Worm (Caenorhabditis elegans) whole organism, L3 larva: ENCODE measurements around the gene exc-7.

Experiments
- R02D3.7 ChIP-seq: fragments of 150-350 bp; optimal IDR thresholded peaks from 2 replicates; lab custom pipeline; 2014; ENCODE audit warnings: missing biosample characterization, missing genetic modification characterization
- ZK546.5 ChIP-seq: sonication (generic microtip); optimal IDR thresholded peaks from 2 replicates; lab custom pipeline; 2017; ENCODE audit warnings: missing biosample characterization, missing genetic modification characterization
- aly-2 ChIP-seq: fragments of 150-350 bp; optimal IDR thresholded peaks from 2 replicates; lab custom pipeline; 2014; ENCODE audit warnings: missing biosample characterization, missing genetic modification characterization
- ama-1 ChIP-seq: fragments of 150-350 bp; optimal IDR thresholded peaks from 2 replicates; lab custom pipeline; 2018
- ceh-28 ChIP-seq: fragments of 150-350 bp; optimal IDR thresholded peaks from 2 replicates; lab custom pipeline; 2014; ENCODE audit warnings: missing biosample characterization, missing genetic modification reagents, missing genetic modification characterization
- ceh-82 ChIP-seq: fragments of 150-350 bp; optimal IDR thresholded peaks from 2 replicates; lab custom pipeline; 2014; ENCODE audit warnings: missing biosample characterization, missing genetic modification characterization
- ceh-9 ChIP-seq: sonication (generic microtip); optimal IDR thresholded peaks from 2 replicates; lab custom pipeline; 2018; ENCODE audit warnings: missing biosample characterization, missing genetic modification characterization
- daf-12 ChIP-seq: fragments of 150-350 bp; optimal IDR thresholded peaks from 2 replicates; lab custom pipeline; 2014; ENCODE audit warnings: missing biosample characterization, missing genetic modification reagents, missing genetic modification characterization
- egl-27 ChIP-seq: sonication (generic microtip); optimal IDR thresholded peaks from 4 replicates; lab custom pipeline; 2017; ENCODE audit warnings: missing biosample characterization, missing genetic modification reagents, missing genetic modification characterization
- egl-5 ChIP-seq: fragments of 150-350 bp; optimal IDR thresholded peaks from 2 replicates; lab custom pipeline; 2017; ENCODE audit warnings: missing biosample characterization, missing genetic modification reagents, missing genetic modification characterization, inconsistent platforms
- elt-1 ChIP-seq: fragments of 150-350 bp; optimal IDR thresholded peaks from 2 replicates; lab custom pipeline; 2014; ENCODE audit warnings: missing biosample characterization, missing genetic modification characterization
- elt-2 ChIP-seq: sonication (generic microtip); optimal IDR thresholded peaks from 2 replicates; lab custom pipeline; 2016; ENCODE audit warnings: missing genetic modification reagents, mild to moderate bottlenecking, missing genetic modification characterization, missing compliant biosample characterization
- elt-3 ChIP-seq, 3 experiments: fragments of 150-350 bp in 1 of 3; sonication (generic microtip) in 2 of 3; optimal IDR thresholded peaks; 2 replicates in 2 of 3; 4 replicates in 1 of 3; lab custom pipeline; 2014 to 2017; ENCODE audit warnings: missing biosample characterization in 3 of 3, missing genetic modification characterization in 3 of 3
- fkh-10 ChIP-seq: sonication (generic microtip); optimal IDR thresholded peaks from 2 replicates; lab custom pipeline; 2017; ENCODE audit warnings: missing biosample characterization, missing genetic modification reagents, missing genetic modification characterization
- fkh-2 ChIP-seq: fragments of 150-350 bp; optimal IDR thresholded peaks from 2 replicates; lab custom pipeline; 2014; ENCODE audit warnings: missing biosample characterization, missing genetic modification reagents, missing genetic modification characterization
- fos-1 ChIP-seq: fragments of 150-350 bp; optimal IDR thresholded peaks from 2 replicates; lab custom pipeline; 2014; ENCODE audit warnings: missing biosample characterization, missing genetic modification characterization
- hmg-11 ChIP-seq: sonication (generic microtip); optimal IDR thresholded peaks from 2 replicates; lab custom pipeline; 2016; ENCODE audit warnings: missing genetic modification characterization, missing compliant biosample characterization
- jun-1 ChIP-seq: fragments of 150-350 bp; optimal IDR thresholded peaks from 2 replicates; lab custom pipeline; 2014; ENCODE audit warnings: missing biosample characterization, missing genetic modification reagents, missing genetic modification characterization
- lin-15B ChIP-seq: fragments of 150-350 bp; optimal IDR thresholded peaks from 2 replicates; lab custom pipeline; 2014; ENCODE audit warnings: missing biosample characterization, missing genetic modification characterization
- lin-39 ChIP-seq: fragments of 150-350 bp; optimal IDR thresholded peaks from 2 replicates; lab custom pipeline; 2018; ENCODE audit warnings: missing biosample characterization, missing genetic modification reagents, missing genetic modification characterization
- lsy-12 ChIP-seq: sonication (generic microtip); optimal IDR thresholded peaks from 2 replicates; lab custom pipeline; 2016; ENCODE audit warnings: mild to moderate bottlenecking, missing genetic modification characterization, missing compliant biosample characterization
- mdl-1 ChIP-seq: fragments of 150-350 bp; optimal IDR thresholded peaks from 2 replicates; lab custom pipeline; 2014; ENCODE audit warnings: missing biosample characterization, missing genetic modification characterization
- mml-1 ChIP-seq: fragments of 150-350 bp; sonication (generic microtip); optimal IDR thresholded peaks from 3 replicates; lab custom pipeline; 2014; ENCODE audit warnings: missing biosample characterization, missing genetic modification characterization
- nfya-1 ChIP-seq: sonication (generic microtip); optimal IDR thresholded peaks from 2 replicates; lab custom pipeline; 2017; ENCODE audit warnings: missing genetic modification characterization, mild to moderate bottlenecking, missing compliant biosample characterization, antibody characterized with exemption, moderate library complexity; ENCODE audit not compliant: insufficient read depth
- nhr-11 ChIP-seq: fragments of 150-350 bp; optimal IDR thresholded peaks from 2 replicates; lab custom pipeline; 2014; ENCODE audit warnings: missing biosample characterization, missing genetic modification characterization
- nhr-12 ChIP-seq: fragments of 150-350 bp; optimal IDR thresholded peaks from 2 replicates; lab custom pipeline; 2014; ENCODE audit warnings: missing biosample characterization, missing genetic modification characterization
- nhr-23 ChIP-seq: fragments of 150-350 bp; optimal IDR thresholded peaks from 2 replicates; lab custom pipeline; 2014; ENCODE audit warnings: missing biosample characterization, missing genetic modification reagents, missing genetic modification characterization
- nhr-237 ChIP-seq: fragments of 150-350 bp; optimal IDR thresholded peaks from 2 replicates; lab custom pipeline; 2014; ENCODE audit warnings: missing biosample characterization, missing genetic modification characterization
- nhr-25 ChIP-seq: sonication (generic microtip); optimal IDR thresholded peaks from 2 replicates; lab custom pipeline; 2017; ENCODE audit warnings: missing biosample characterization, missing genetic modification characterization
- nhr-28 ChIP-seq: fragments of 150-350 bp; optimal IDR thresholded peaks from 2 replicates; lab custom pipeline; 2014; ENCODE audit warnings: missing biosample characterization, missing genetic modification characterization
- nhr-43 ChIP-seq: sonication (generic microtip); optimal IDR thresholded peaks from 2 replicates; lab custom pipeline; 2016; ENCODE audit warnings: mild to moderate bottlenecking, missing genetic modification characterization, missing compliant biosample characterization; ENCODE audit not compliant: poor library complexity, severe bottlenecking
- nhr-76 ChIP-seq: fragments of 150-350 bp; sonication (generic microtip); optimal IDR thresholded peaks from 5 replicates; lab custom pipeline; 2014; ENCODE audit warnings: missing biosample characterization, missing genetic modification characterization
- pha-4 ChIP-seq: fragments of 150-350 bp; optimal IDR thresholded peaks from 2 replicates; lab custom pipeline; 2014; ENCODE audit warnings: missing biosample characterization, missing genetic modification reagents, missing genetic modification characterization
- pqm-1 ChIP-seq: fragments of 150-350 bp; optimal IDR thresholded peaks from 2 replicates; lab custom pipeline; 2017; ENCODE audit warnings: missing biosample characterization, missing genetic modification characterization, inconsistent platforms
- sea-2 ChIP-seq: fragments of 150-350 bp; sonication (generic microtip); optimal IDR thresholded peaks from 4 replicates; lab custom pipeline; 2014; ENCODE audit warnings: missing biosample characterization, missing genetic modification reagents, missing genetic modification characterization
- skn-1 ChIP-seq: fragments of 150-350 bp; optimal IDR thresholded peaks from 2 replicates; lab custom pipeline; 2014; ENCODE audit warnings: missing biosample characterization, missing genetic modification characterization
- snpc-4 ChIP-seq: fragments of 150-350 bp; optimal IDR thresholded peaks from 2 replicates; lab custom pipeline; 2014; ENCODE audit warnings: missing biosample characterization, missing genetic modification characterization
- tbx-2 ChIP-seq: sonication (generic microtip); optimal IDR thresholded peaks from 2 replicates; lab custom pipeline; 2016; ENCODE audit warnings: mild to moderate bottlenecking, missing genetic modification characterization, missing compliant biosample characterization
- unc-39 ChIP-seq: sonication (generic microtip); optimal IDR thresholded peaks from 4 replicates; lab custom pipeline; 2017; ENCODE audit warnings: missing biosample characterization, missing genetic modification characterization
- unc-62 ChIP-seq: fragments of 150-350 bp; sonication (generic microtip); optimal IDR thresholded peaks from 4 replicates; lab custom pipeline; 2014; ENCODE audit warnings: missing biosample characterization, missing genetic modification reagents, missing genetic modification characterization
- ztf-11 ChIP-seq: fragments of 150-350 bp; optimal IDR thresholded peaks from 2 replicates; lab custom pipeline; 2014; ENCODE audit warnings: missing biosample characterization, missing genetic modification characterization
- ztf-4 ChIP-seq: fragments of 150-350 bp; optimal IDR thresholded peaks from 2 replicates; lab custom pipeline; 2014; ENCODE audit warnings: missing biosample characterization, missing genetic modification characterization

The exc-7 gene

DNA sequence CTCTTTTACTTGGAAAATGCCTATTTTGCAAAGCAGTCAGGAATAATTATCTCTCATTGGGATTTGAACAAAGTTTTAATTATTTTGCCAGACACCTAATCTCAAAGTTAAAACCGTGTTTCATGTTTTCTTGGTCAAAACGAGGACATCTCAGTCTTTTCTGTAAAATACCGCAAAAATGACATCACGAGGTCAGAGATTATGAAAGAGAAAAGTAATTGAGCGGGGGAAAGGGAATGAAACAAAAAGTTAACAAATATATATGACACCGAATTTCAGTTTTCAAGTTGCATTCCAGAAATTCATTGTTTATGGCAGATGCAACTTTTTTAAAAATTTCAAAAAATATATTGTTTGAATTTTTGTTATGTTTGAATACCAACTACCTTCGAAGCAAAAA, 26.8 kb downstream of the exc-7 start:
- no peak for TF ChIP-seq lin-39 (tag; lab: Kevin White, UChicago)
- no peak for TF ChIP-seq nhr-25 (tag; lab: Kevin White, UChicago)
- no peak for TF ChIP-seq R02D3.7
- TF ChIP-seq nhr-23 (tag; lab: Kevin White, UChicago) = peak; percentile 44
- TF ChIP-seq ama-1 (lab: Kevin White, UChicago) = peak; percentile 12
- no peak for TF ChIP-seq egl-5 (tag; lab: Kevin White, UChicago)
- TF ChIP-seq nhr-11 (tag; lab: Kevin White, UChicago) = peak; percentile 34
- no peak for TF ChIP-seq nhr-237
- no peak for TF ChIP-seq ztf-4
- no peak for TF ChIP-seq nhr-76
- TF ChIP-seq, all 47 proteins: peak for 3

DNA sequence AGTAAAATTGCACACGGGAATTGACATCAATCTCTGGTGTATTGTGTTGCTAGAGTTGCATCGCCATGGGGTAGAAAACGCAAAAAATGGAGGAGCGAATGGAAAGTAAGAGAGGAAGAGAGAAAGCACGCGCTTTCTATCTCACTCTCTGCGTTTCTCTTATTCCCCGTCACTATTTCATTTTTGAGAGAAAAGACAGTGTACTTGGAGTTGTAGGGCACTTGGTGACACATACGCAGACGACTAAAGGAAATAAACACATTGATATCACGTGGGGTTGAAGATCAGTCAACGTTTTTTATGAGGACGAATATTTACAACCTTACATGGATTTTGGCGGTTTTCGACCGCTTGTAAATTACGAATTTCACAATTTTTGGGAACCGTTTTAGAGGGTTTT, 27.6 kb downstream of the exc-7 start:
- TF ChIP-seq elt-2 (tag; lab: Kevin White, UChicago) = peak; percentile 91
- no peak for TF ChIP-seq ceh-9 (tag; lab: Kevin White, UChicago)
- TF ChIP-seq nhr-28 (tag; lab: Kevin White, UChicago) = no peak
- TF ChIP-seq egl-5 (tag; lab: Kevin White, UChicago) = peak; percentile 92
- no peak for TF ChIP-seq nhr-237
- no peak for TF ChIP-seq ceh-82 (tag; lab: Kevin White, UChicago)
- peak; percentile 98 for TF ChIP-seq nhr-11 (tag; lab: Kevin White, UChicago)
- TF ChIP-seq lin-15B (tag; lab: Kevin White, UChicago) = peak; percentile 63
- TF ChIP-seq R02D3.7 = peak; percentile 52
- peak; percentile 75 for TF ChIP-seq ztf-4
- no peak for TF ChIP-seq aly-2 (tag; lab: Kevin White, UChicago)
- no peak for TF ChIP-seq unc-39 (tag; lab: Kevin White, UChicago)
- peak; percentile 88 for TF ChIP-seq fkh-2 (tag; lab: Kevin White, UChicago)
- peak; percentile 97 for TF ChIP-seq nhr-43 (tag; lab: Kevin White, UChicago)
- TF ChIP-seq nhr-23 (tag; lab: Kevin White, UChicago) = peak; percentile 96
- TF ChIP-seq unc-62 (GFP tag; lab: Kevin White, UChicago) = peak; percentile 91
- no peak for TF ChIP-seq fos-1 (tag; lab: Kevin White, UChicago)
- peak; percentile 42 for TF ChIP-seq snpc-4 (tag; lab: Kevin White, UChicago)
- TF ChIP-seq mml-1 (tag; lab: Kevin White, UChicago) = peak; percentile 69
- TF ChIP-seq jun-1 (tag; lab: Kevin White, UChicago) = peak; percentile 97
- peak; percentile 81 for TF ChIP-seq ceh-28
- TF ChIP-seq pha-4 (tag; lab: Kevin White, UChicago) = peak; percentile 99
- TF ChIP-seq ztf-11 (tag; lab: Kevin White, UChicago) = no peak
- peak; percentile 86 for TF ChIP-seq lin-39 (tag; lab: Kevin White, UChicago)
- peak; percentile 94 for TF ChIP-seq nfya-1 (tag; lab: Kevin White, UChicago)
- peak; percentile 41 for TF ChIP-seq egl-27 (tag; lab: Kevin White, UChicago)
- peak in 2 of 3 experiments; percentile 9 to 91 for TF ChIP-seq elt-3 (tag; optimal IDR thresholded peaks at IDR 0.05; lab: Kevin White, UChicago)
- TF ChIP-seq fkh-10 (GFP tag; lab: Kevin White, UChicago) = no peak
- no peak for TF ChIP-seq ZK546.5 (tag; lab: Kevin White, UChicago)
- TF ChIP-seq ama-1 (lab: Kevin White, UChicago) = peak; percentile 75
- peak; percentile 87 for TF ChIP-seq hmg-11 (tag; lab: Kevin White, UChicago)
- no peak for TF ChIP-seq nhr-12 (tag; lab: Kevin White, UChicago)
- peak; percentile 100 for TF ChIP-seq mdl-1 (tag; lab: Kevin White, UChicago)
- peak; percentile 86 for TF ChIP-seq lsy-12
- TF ChIP-seq skn-1 (tag; lab: Kevin White, UChicago) = peak; percentile 86
- TF ChIP-seq pqm-1 (tag; lab: Kevin White, UChicago) = peak; percentile 98
- TF ChIP-seq tbx-2 (tag; lab: Kevin White, UChicago) = peak; percentile 74
- TF ChIP-seq nhr-25 (tag; lab: Kevin White, UChicago) = peak; percentile 97
- TF ChIP-seq nhr-76 = peak; percentile 67
- peak; percentile 73 for TF ChIP-seq elt-1 (tag; lab: Kevin White, UChicago)
- TF ChIP-seq daf-12 = peak; percentile 10
- TF ChIP-seq sea-2 (GFP tag; lab: Kevin White, UChicago) = no peak
- TF ChIP-seq, all 47 proteins: peak for 30
